Fruit fly (Drosophila melanogaster) Kc167 (cell line): ENCODE data around the gene Teh3.

ENCODE experiments used
- Myc ChIP-seq: fragments of >200 bp; optimal IDR thresholded peaks from 2 replicates; lab custom pipeline; 2017; ENCODE audit warnings: missing external identifiers
- Sin3A ChIP-seq: fragments of >200 bp; optimal IDR thresholded peaks from 2 replicates; lab custom pipeline; 2018; ENCODE audit warnings: missing external identifiers
- h ChIP-seq: fragments of >200 bp; optimal IDR thresholded peaks from 3 replicates; lab custom pipeline; 2018; ENCODE audit warnings: missing external identifiers
- insv ChIP-seq: fragments of >200 bp; optimal IDR thresholded peaks from 3 replicates; lab custom pipeline; 2018; ENCODE audit warnings: missing external identifiers
- psq ChIP-seq: fragments of >200 bp; optimal IDR thresholded peaks from 2 replicates; lab custom pipeline; 2017; ENCODE audit warnings: missing external identifiers
- ttk ChIP-seq: sonication (Bioruptor generic); optimal IDR thresholded peaks from 2 replicates; lab custom pipeline; 2017; ENCODE audit warnings: missing external identifiers

DNA sequence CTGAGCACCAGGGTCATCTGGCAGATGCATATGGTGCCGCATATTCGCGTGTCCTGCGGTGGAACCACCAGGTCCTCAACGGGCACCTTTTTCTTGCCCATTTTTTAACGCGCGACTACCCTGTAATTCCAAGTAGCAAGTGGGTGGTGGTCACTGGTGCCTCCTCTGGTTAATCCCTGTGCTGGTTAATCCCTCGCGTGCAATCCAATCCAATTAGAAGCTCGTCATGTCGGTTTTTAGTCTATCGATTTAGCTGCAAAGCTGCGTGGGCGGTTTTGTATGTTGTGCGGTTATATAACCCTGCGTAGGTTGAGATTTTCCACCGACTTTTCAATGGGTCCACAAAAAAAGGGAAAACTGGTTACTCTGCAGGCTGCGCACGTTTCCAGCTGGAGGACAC lies at the start of gene Teh3:
- no peak for TF ChIP-seq insv (lab: Kevin White, UChicago)
- TF ChIP-seq h = no peak
- TF ChIP-seq ttk (lab: Kevin White, UChicago) = no peak
- TF ChIP-seq Sin3A (lab: Kevin White, UChicago) = no peak
- no peak for TF ChIP-seq psq
- no peak for TF ChIP-seq Myc (lab: Kevin White, UChicago)
